Fruit fly (Drosophila melanogaster) whole organism, embryonic: ENCODE measurements around the gene DAAM.

Experiments used
- Adf1 ChIP-seq: fragments of 200-800 bp; sonication (Bioruptor generic); IDR thresholded peaks from 2 replicates; pipeline ENCODE4 v1.3.6; 2022; ENCODE audit warnings: missing biosample characterization, missing genetic modification characterization
- CG10565 ChIP-seq: fragments of 200-800 bp; sonication (Bioruptor generic); optimal IDR thresholded peaks from 3 replicates; lab custom pipeline; 2016; ENCODE audit warnings: missing biosample characterization, mild to moderate bottlenecking, missing genetic modification characterization
- CG12391 ChIP-seq: fragments of 200-800 bp; sonication (Bioruptor generic); optimal IDR thresholded peaks from 3 replicates; lab custom pipeline; 2018; ENCODE audit warnings: missing biosample characterization, mild to moderate bottlenecking, missing genetic modification characterization, moderate library complexity
- CG12659 ChIP-seq: fragments of 200-800 bp; sonication (Bioruptor generic); optimal IDR thresholded peaks from 3 replicates; lab custom pipeline; 2017; ENCODE audit warnings: mild to moderate bottlenecking, missing biosample characterization, missing genetic modification reagents, missing genetic modification characterization
- CG15011 ChIP-seq: fragments of 200-800 bp; sonication (Bioruptor generic); optimal IDR thresholded peaks from 3 replicates; lab custom pipeline; 2018; ENCODE audit warnings: missing biosample characterization, mild to moderate bottlenecking, missing genetic modification characterization
- CG16779 ChIP-seq: fragments of 200-800 bp; sonication (Bioruptor generic); IDR thresholded peaks from 2 replicates; pipeline ENCODE4 v1.3.6; 2022; ENCODE audit warnings: missing biosample characterization, missing genetic modification characterization
- CG16815 ChIP-seq: fragments of 200-800 bp; sonication (Bioruptor generic); optimal IDR thresholded peaks from 3 replicates; lab custom pipeline; 2017; ENCODE audit warnings: missing biosample characterization, mild to moderate bottlenecking, missing genetic modification characterization
- CG17328 ChIP-seq: fragments of 200-800 bp; sonication (Bioruptor generic); IDR thresholded peaks from 2 replicates; pipeline ENCODE4 v1.3.6; 2022; ENCODE audit warnings: missing biosample characterization, missing genetic modification characterization
- CG2889 ChIP-seq: fragments of 200-800 bp; sonication (Bioruptor generic); IDR thresholded peaks from 3 replicates; pipeline ENCODE4 v1.3.6; 2022; ENCODE audit warnings: missing biosample characterization, missing genetic modification characterization
- CG31365 ChIP-seq: fragments of 200-800 bp; sonication (Bioruptor generic); optimal IDR thresholded peaks from 2 replicates; lab custom pipeline; 2018; ENCODE audit warnings: missing biosample characterization, mild to moderate bottlenecking, missing genetic modification characterization
- CG3995 ChIP-seq: fragments of 200-800 bp; sonication (Bioruptor generic); optimal IDR thresholded peaks from 3 replicates; lab custom pipeline; 2016; ENCODE audit warnings: missing biosample characterization, missing genetic modification characterization
- CG4328 ChIP-seq: fragments of 200-800 bp; sonication (Bioruptor generic); optimal IDR thresholded peaks from 3 replicates; lab custom pipeline; 2017; ENCODE audit warnings: missing biosample characterization, missing genetic modification reagents, missing genetic modification characterization
- CG4404 ChIP-seq: fragments of 200-800 bp; sonication (Bioruptor generic); IDR thresholded peaks from 2 replicates; pipeline ENCODE4 v1.3.6; 2022; ENCODE audit warnings: missing biosample characterization, missing genetic modification characterization
- CG4730 ChIP-seq: fragments of 200-800 bp; sonication (Bioruptor generic); IDR thresholded peaks from 2 replicates; pipeline ENCODE4 v1.3.6; 2022; ENCODE audit warnings: missing biosample characterization, missing genetic modification characterization
- CG6765 ChIP-seq: fragments of 200-800 bp; sonication (Bioruptor generic); optimal IDR thresholded peaks from 3 replicates; lab custom pipeline; 2017; ENCODE audit warnings: missing biosample characterization, mild to moderate bottlenecking, missing genetic modification characterization
- CG7271 ChIP-seq: fragments of 200-800 bp; sonication (Bioruptor generic); optimal IDR thresholded peaks from 2 replicates; lab custom pipeline; 2018; ENCODE audit warnings: missing biosample characterization, mild to moderate bottlenecking, missing genetic modification characterization, moderate library complexity
- CG8089 ChIP-seq: fragments of 200-800 bp; sonication (Bioruptor generic); optimal IDR thresholded peaks from 3 replicates; lab custom pipeline; 2016; ENCODE audit warnings: missing biosample characterization, missing genetic modification characterization
- CG9876 ChIP-seq: fragments of 200-800 bp; sonication (Bioruptor generic); optimal IDR thresholded peaks from 2 replicates; lab custom pipeline; 2016; ENCODE audit warnings: missing biosample characterization, missing genetic modification characterization
- CG9932 ChIP-seq: fragments of 200-800 bp; sonication (Bioruptor generic); IDR thresholded peaks from 2 replicates; pipeline ENCODE4 v1.3.6; 2022; ENCODE audit warnings: missing biosample characterization, missing genetic modification characterization
- Doc2 ChIP-seq: fragments of 200-800 bp; sonication (Bioruptor generic); IDR thresholded peaks from 2 replicates; pipeline ENCODE4 v1.3.6; 2022; ENCODE audit warnings: missing biosample characterization, missing genetic modification characterization
- Ets97D ChIP-seq: fragments of 200-800 bp; sonication (Bioruptor generic); optimal IDR thresholded peaks from 3 replicates; lab custom pipeline; 2016; ENCODE audit warnings: missing biosample characterization, missing genetic modification characterization
- HHEX ChIP-seq: fragments of 200-800 bp; sonication (Bioruptor generic); optimal IDR thresholded peaks from 3 replicates; lab custom pipeline; 2017; ENCODE audit warnings: missing biosample characterization, mild to moderate bottlenecking, missing genetic modification characterization, missing genetic modification reagents
- Hmr ChIP-seq: fragments of 200-800 bp; sonication (Bioruptor generic); optimal IDR thresholded peaks from 3 replicates; lab custom pipeline; 2017; ENCODE audit warnings: mild to moderate bottlenecking, missing biosample characterization, missing genetic modification reagents, missing genetic modification characterization
- Hr51 ChIP-seq, 2 experiments: fragments of 200-800 bp; sonication (Bioruptor generic); optimal IDR thresholded peaks; 2 replicates in 1 of 2; 3 replicates in 1 of 2; lab custom pipeline; 2016 to 2018; ENCODE audit warnings: missing biosample characterization in 2 of 2, missing genetic modification characterization in 2 of 2, mild to moderate bottlenecking in 1 of 2, moderate library complexity in 1 of 2
- PHDP ChIP-seq: fragments of 200-800 bp; sonication (Bioruptor generic); optimal IDR thresholded peaks from 3 replicates; lab custom pipeline; 2018; ENCODE audit warnings: missing biosample characterization, mild to moderate bottlenecking, missing genetic modification characterization, moderate library complexity
- Scr ChIP-seq: fragments of 200-800 bp; sonication (Bioruptor generic); IDR thresholded peaks from 2 replicates; pipeline ENCODE4 v1.3.6; 2022; ENCODE audit warnings: missing biosample characterization, missing genetic modification characterization; ENCODE audit not compliant: partially characterized antibody
- Stat92E ChIP-seq, 3 experiments: fragments of >200 bp in 2 of 3; fragments of 200-800 bp in 1 of 3; sonication (Bioruptor generic) in 1 of 3; optimal IDR thresholded peaks; 2 replicates each; lab custom pipeline; 2017 to 2019; ENCODE audit warnings: missing biosample characterization in 3 of 3, missing genetic modification characterization in 3 of 3, mild to moderate bottlenecking in 1 of 3, moderate library complexity in 1 of 3
- amos ChIP-seq: fragments of 200-800 bp; sonication (Bioruptor generic); IDR thresholded peaks from 2 replicates; pipeline ENCODE4 v1.3.6; 2022; ENCODE audit warnings: missing biosample characterization, missing genetic modification characterization; ENCODE audit not compliant: partially characterized antibody
- ap ChIP-seq: fragments of 200-800 bp; sonication (Bioruptor generic); IDR thresholded peaks from 2 replicates; pipeline ENCODE4 v1.3.6; 2022; ENCODE audit warnings: missing biosample characterization, missing genetic modification characterization
- dmrt11E ChIP-seq: fragments of 200-800 bp; sonication (Bioruptor generic); optimal IDR thresholded peaks from 3 replicates; lab custom pipeline; 2018; ENCODE audit warnings: missing biosample characterization, mild to moderate bottlenecking, missing genetic modification characterization, moderate library complexity
- dpn ChIP-seq, 2 experiments: fragments of 200-800 bp; sonication (Bioruptor generic); optimal IDR thresholded peaks; 3 replicates each; lab custom pipeline; 2016; ENCODE audit warnings: missing biosample characterization in 2 of 2, missing genetic modification characterization in 2 of 2
- ems ChIP-seq: fragments of 200-800 bp; sonication (Bioruptor generic); optimal IDR thresholded peaks from 3 replicates; lab custom pipeline; 2016; ENCODE audit warnings: missing biosample characterization, missing genetic modification characterization
- eve ChIP-seq, 2 experiments: fragments of >200 bp; optimal IDR thresholded peaks; 2 replicates each; lab custom pipeline; 2017; ENCODE audit warnings: missing biosample characterization in 2 of 2, missing genetic modification characterization in 2 of 2
- ewg ChIP-seq: fragments of 200-800 bp; sonication (Bioruptor generic); optimal IDR thresholded peaks from 3 replicates; lab custom pipeline; 2017; ENCODE audit warnings: mild to moderate bottlenecking, missing biosample characterization, missing genetic modification reagents, missing genetic modification characterization
- gce ChIP-seq: fragments of 200-800 bp; sonication (Bioruptor generic); IDR thresholded peaks from 3 replicates; pipeline ENCODE4 v1.3.6; 2022; ENCODE audit warnings: missing biosample characterization, missing genetic modification characterization
- gfzf ChIP-seq: fragments of 200-800 bp; sonication (Bioruptor generic); optimal IDR thresholded peaks from 2 replicates; lab custom pipeline; 2016; ENCODE audit warnings: missing biosample characterization, mild to moderate bottlenecking, missing genetic modification characterization, moderate library complexity
- gsb ChIP-seq: fragments of 200-800 bp; sonication (Bioruptor generic); IDR thresholded peaks from 2 replicates; pipeline ENCODE4 v1.3.6; 2022; ENCODE audit warnings: missing biosample characterization, missing genetic modification characterization
- hb ChIP-seq: fragments of 200-800 bp; sonication (Bioruptor generic); IDR thresholded peaks from 3 replicates; pipeline ENCODE4 v1.3.6; 2022; ENCODE audit warnings: missing biosample characterization, missing genetic modification characterization; ENCODE audit not compliant: partially characterized antibody
- hbn ChIP-seq: fragments of 200-800 bp; sonication (Bioruptor generic); IDR thresholded peaks from 2 replicates; pipeline ENCODE4 v1.3.6; 2022; ENCODE audit warnings: missing biosample characterization, missing genetic modification characterization; ENCODE audit not compliant: partially characterized antibody
- ind ChIP-seq: fragments of 200-800 bp; sonication (Bioruptor generic); optimal IDR thresholded peaks from 3 replicates; lab custom pipeline; 2016; ENCODE audit warnings: missing biosample characterization, missing genetic modification characterization
- lola ChIP-seq, 3 experiments: fragments of >200 bp in 2 of 3; fragments of 200-800 bp in 1 of 3; sonication (Bioruptor generic) in 1 of 3; optimal IDR thresholded peaks; 2 replicates each; lab custom pipeline; 2017 to 2019; ENCODE audit warnings: missing biosample characterization in 3 of 3, missing genetic modification characterization in 3 of 3, mild to moderate bottlenecking in 1 of 3, moderate library complexity in 1 of 3
- nom ChIP-seq: fragments of 200-800 bp; sonication (Bioruptor generic); optimal IDR thresholded peaks from 2 replicates; lab custom pipeline; 2017; ENCODE audit warnings: missing biosample characterization, missing genetic modification characterization, mild to moderate bottlenecking, moderate library complexity, missing genetic modification reagents
- pum ChIP-seq: fragments of 200-800 bp; sonication (Bioruptor generic); optimal IDR thresholded peaks from 2 replicates; lab custom pipeline; 2016; ENCODE audit warnings: missing biosample characterization, missing genetic modification characterization
- row ChIP-seq: fragments of 200-800 bp; sonication (Bioruptor generic); IDR thresholded peaks from 3 replicates; pipeline ENCODE4 v1.3.6; 2022; ENCODE audit warnings: missing biosample characterization, missing genetic modification characterization
- run ChIP-seq: fragments of 200-800 bp; sonication (Bioruptor generic); optimal IDR thresholded peaks from 3 replicates; lab custom pipeline; 2018; ENCODE audit warnings: missing biosample characterization, mild to moderate bottlenecking, missing genetic modification characterization
- sens-2 ChIP-seq: fragments of 200-800 bp; sonication (Bioruptor generic); IDR thresholded peaks from 2 replicates; pipeline ENCODE4 v1.3.6; 2022; ENCODE audit warnings: missing biosample characterization, missing genetic modification characterization
- toy ChIP-seq: fragments of 200-800 bp; sonication (Bioruptor generic); IDR thresholded peaks from 2 replicates; pipeline ENCODE4 v1.3.6; 2022; ENCODE audit warnings: missing biosample characterization, missing genetic modification characterization
- ttk ChIP-seq: fragments of 200-800 bp; sonication (Bioruptor generic); IDR thresholded peaks from 2 replicates; pipeline ENCODE4 v2.1.2; 2022; ENCODE audit warnings: missing biosample characterization, missing genetic modification characterization
- unpg ChIP-seq: fragments of 200-800 bp; sonication (Bioruptor generic); optimal IDR thresholded peaks from 3 replicates; lab custom pipeline; 2018; ENCODE audit warnings: missing biosample characterization, mild to moderate bottlenecking, missing genetic modification characterization, moderate library complexity
- wek ChIP-seq: fragments of 200-800 bp; sonication (Bioruptor generic); optimal IDR thresholded peaks from 3 replicates; lab custom pipeline; 2018; ENCODE audit warnings: missing biosample characterization, mild to moderate bottlenecking, missing genetic modification characterization, moderate library complexity

Gene DAAM

DNA sequence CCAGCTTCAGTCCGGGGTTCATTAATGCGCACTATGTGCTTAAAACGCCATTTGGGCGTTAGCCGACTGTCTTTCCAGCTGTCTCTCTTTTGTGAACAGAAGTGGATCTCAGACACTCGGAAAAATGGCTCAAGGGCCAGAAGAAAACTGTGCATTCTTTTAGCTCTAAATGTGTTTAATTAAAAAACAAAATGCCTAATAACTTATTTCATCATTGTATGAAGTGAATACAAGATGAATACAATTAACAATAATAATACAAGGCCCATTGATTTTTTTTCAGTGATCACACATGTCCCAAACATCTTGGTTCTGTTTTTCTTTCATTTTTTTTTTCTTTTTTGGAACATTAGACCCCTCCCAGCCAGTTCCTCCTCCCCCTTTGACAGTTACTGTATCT lies 49.3 kb downstream of the DAAM start (continued):
- TF ChIP-seq CG4404 (GFP tag; lab: Robert Waterston, UW) = no peak
- no peak for TF ChIP-seq CG16779 (GFP tag; lab: Robert Waterston, UW)
- no peak for TF ChIP-seq Ets97D (GFP tag; lab: Kevin White, UChicago)
- TF ChIP-seq Adf1 = no peak
- no peak for TF ChIP-seq run
- peak; percentile 51 for TF ChIP-seq CG8089 (GFP tag; lab: Kevin White, UChicago)
- TF ChIP-seq gce (GFP tag; lab: Robert Waterston, UW) = no peak
- TF ChIP-seq lola (GFP tag; optimal IDR thresholded peaks at IDR 0.05; lab: Kevin White, UChicago) = peak in 1 of 3 experiments; percentile 23
- no peak for TF ChIP-seq gfzf
- peak; percentile 33 for TF ChIP-seq HHEX (GFP tag; lab: Kevin White, UChicago)
- TF ChIP-seq ewg (GFP tag; lab: Kevin White, UChicago) = peak; percentile 28
- TF ChIP-seq ap (GFP tag; lab: Robert Waterston, UW) = no peak
- TF ChIP-seq CG9932 (GFP tag; lab: Robert Waterston, UW) = peak; percentile 43
- no peak for TF ChIP-seq sens-2 (GFP tag; lab: Robert Waterston, UW)
- TF ChIP-seq gsb (GFP tag; lab: Robert Waterston, UW) = no peak
- no peak for TF ChIP-seq hb (GFP tag; lab: Robert Waterston, UW)
- peak in 1 of 2 experiments; percentile 52 for TF ChIP-seq Hr51 (GFP tag; optimal IDR thresholded peaks at IDR 0.05; lab: Kevin White, UChicago)
- TF ChIP-seq CG17328 (GFP tag; lab: Robert Waterston, UW) = peak; percentile 51; the same call in 1 of the 2 replicates
- no peak for TF ChIP-seq Doc2 (GFP tag; lab: Robert Waterston, UW)
- TF ChIP-seq CG31365 (tag; lab: Kevin White, UChicago) = no peak
- TF ChIP-seq PHDP (tag; lab: Kevin White, UChicago) = peak; percentile 65
- TF ChIP-seq CG3995 (GFP tag; lab: Kevin White, UChicago) = no peak
- no peak for TF ChIP-seq wek
- TF ChIP-seq dpn (GFP tag; optimal IDR thresholded peaks at IDR 0.05; lab: Kevin White, UChicago) = peak; percentile 41 to 63
- no peak for TF ChIP-seq Scr (GFP tag; lab: Robert Waterston, UW)
- TF ChIP-seq ind (GFP tag; lab: Kevin White, UChicago) = peak; percentile 53
- no peak for TF ChIP-seq hbn (GFP tag; lab: Robert Waterston, UW)
- peak; percentile 23 for TF ChIP-seq dmrt11E (tag; lab: Kevin White, UChicago)
- TF ChIP-seq CG12391 (tag; lab: Kevin White, UChicago) = peak; percentile 65
- peak; percentile 71 for TF ChIP-seq row (GFP tag; lab: Robert Waterston, UW)
- no peak for TF ChIP-seq nom
- TF ChIP-seq CG6765 (GFP tag; lab: Kevin White, UChicago) = no peak
- no peak for TF ChIP-seq Stat92E (GFP tag; optimal IDR thresholded peaks at IDR 0.05; lab: Kevin White, UChicago)
- TF ChIP-seq CG4730 = 0 out of 2 replicates have a peak, but pooled peaks have one; percentile 27
- TF ChIP-seq Hmr (GFP tag; lab: Kevin White, UChicago) = peak; percentile 60
- no peak for TF ChIP-seq CG15011 (GFP tag; lab: Kevin White, UChicago)
- TF ChIP-seq unpg (GFP tag; lab: Kevin White, UChicago) = peak; percentile 67
- no peak for TF ChIP-seq CG10565
- TF ChIP-seq CG4328 (GFP tag; lab: Kevin White, UChicago) = no peak
- peak; percentile 46 for TF ChIP-seq pum (GFP tag; lab: Kevin White, UChicago)
- TF ChIP-seq ttk = peak; percentile 66
- TF ChIP-seq CG9876 (GFP tag; lab: Kevin White, UChicago) = no peak
- TF ChIP-seq CG7271 (tag; lab: Kevin White, UChicago) = no peak
- peak in 1 of 2 experiments; percentile 48 for TF ChIP-seq eve (GFP tag; optimal IDR thresholded peaks at IDR 0.05; lab: Kevin White, UChicago)
- peak; percentile 15 for TF ChIP-seq CG16815 (GFP tag; lab: Kevin White, UChicago)
- peak; percentile 18 for TF ChIP-seq CG12659
- no peak for TF ChIP-seq toy (GFP tag; lab: Robert Waterston, UW)
- TF ChIP-seq ems (GFP tag; lab: Kevin White, UChicago) = peak; percentile 13
- no peak for TF ChIP-seq CG2889
- TF ChIP-seq amos (GFP tag; lab: Robert Waterston, UW) = no peak
